Worm (Caenorhabditis elegans) whole organism, L1 larva: ENCODE data around the gene pmp-3.
A peak's percentile ranks its signal among the peaks of the same experiment; 100 is the strongest.

ENCODE experiments used
- C04F5.9 ChIP-seq: sonication (generic microtip); optimal IDR thresholded peaks from 2 replicates; lab custom pipeline; 2016; ENCODE audit warnings: missing genetic modification characterization, missing compliant biosample characterization
- C34B4.2 ChIP-seq: sonication (generic microtip); optimal IDR thresholded peaks from 2 replicates; lab custom pipeline; 2017; ENCODE audit warnings: mild to moderate bottlenecking, missing genetic modification characterization, missing compliant biosample characterization
- Y116A8C.19 ChIP-seq: sonication (generic microtip); optimal IDR thresholded peaks from 2 replicates; lab custom pipeline; 2016; ENCODE audit warnings: missing compliant biosample characterization, missing genetic modification characterization, borderline replicate concordance
- alr-1 ChIP-seq: fragments of 200-800 bp; sonication (Bioruptor generic); optimal IDR thresholded peaks from 2 replicates; lab custom pipeline; 2018; ENCODE audit warnings: borderline replicate concordance, mild to moderate bottlenecking, missing genetic modification characterization, missing compliant biosample characterization
- aly-2 ChIP-seq: fragments of 150-350 bp; optimal IDR thresholded peaks from 2 replicates; lab custom pipeline; 2014; ENCODE audit warnings: missing biosample characterization, missing genetic modification characterization
- ama-1 ChIP-seq: fragments of 150-350 bp; optimal IDR thresholded peaks from 2 replicates; lab custom pipeline; 2014
- blmp-1 ChIP-seq: fragments of 150-350 bp; optimal IDR thresholded peaks from 2 replicates; lab custom pipeline; 2014; ENCODE audit warnings: missing biosample characterization, missing genetic modification characterization
- ceh-90 ChIP-seq: sonication (generic microtip); optimal IDR thresholded peaks from 2 replicates; lab custom pipeline; 2016; ENCODE audit warnings: missing genetic modification characterization, missing compliant biosample characterization
- ces-1 ChIP-seq: fragments of 150-350 bp; optimal IDR thresholded peaks from 2 replicates; lab custom pipeline; 2014; ENCODE audit warnings: missing biosample characterization, missing genetic modification reagents, missing genetic modification characterization
- dpl-1 ChIP-seq, 3 experiments: fragments of 150-350 bp in 2 of 3; sonication (generic microtip) in 1 of 3; optimal IDR thresholded peaks; 2 replicates each; lab custom pipeline; 2014 to 2017; ENCODE audit warnings: missing biosample characterization in 3 of 3, missing genetic modification characterization in 3 of 3, missing genetic modification reagents in 3 of 3
- dsc-1 ChIP-seq: sonication (generic microtip); optimal IDR thresholded peaks from 2 replicates; lab custom pipeline; 2016; ENCODE audit warnings: mild to moderate bottlenecking, missing genetic modification characterization, missing compliant biosample characterization
- efl-1 ChIP-seq, 4 experiments: fragments of 150-350 bp; optimal IDR thresholded peaks in 3 of 4; peaks in 1 of 4; 1 replicate in 1 of 4; 2 replicates in 3 of 4; lab custom pipeline; 2014; ENCODE audit warnings: missing biosample characterization in 2 of 4, missing genetic modification characterization in 2 of 4, missing genetic modification reagents in 2 of 4
- egl-13 ChIP-seq: sonication (generic microtip); optimal IDR thresholded peaks from 2 replicates; lab custom pipeline; 2016; ENCODE audit warnings: missing genotype, missing genetic modification reagents, missing genetic modification characterization, missing compliant biosample characterization
- ets-5 ChIP-seq: fragments of 200-800 bp; sonication (Bioruptor generic); IDR thresholded peaks from 2 replicates; pipeline ENCODE4 v1.3.6; 2022; ENCODE audit warnings: missing genetic modification characterization, missing compliant biosample characterization
- fkh-10 ChIP-seq: sonication (generic microtip); optimal IDR thresholded peaks from 2 replicates; lab custom pipeline; 2017; ENCODE audit warnings: missing biosample characterization, missing genetic modification reagents, missing genetic modification characterization
- grh-1 ChIP-seq: fragments of 200-800 bp; sonication (Bioruptor generic); IDR thresholded peaks from 2 replicates; pipeline ENCODE4 v1.3.6; 2022; ENCODE audit warnings: missing genetic modification reagents, missing genetic modification characterization, missing compliant biosample characterization
- hlh-4 ChIP-seq: sonication (generic microtip); optimal IDR thresholded peaks from 2 replicates; lab custom pipeline; 2016; ENCODE audit warnings: mild to moderate bottlenecking, missing genetic modification characterization, missing compliant biosample characterization
- lin-14 ChIP-seq: fragments of 200-800 bp; sonication (Bioruptor generic); optimal IDR thresholded peaks from 2 replicates; lab custom pipeline; 2018; ENCODE audit warnings: mild to moderate bottlenecking, missing genetic modification characterization, moderate library complexity, missing compliant biosample characterization
- lin-35 ChIP-seq, 2 experiments: fragments of 150-350 bp; optimal IDR thresholded peaks; 2 replicates each; lab custom pipeline; 2014; ENCODE audit warnings: missing biosample characterization in 2 of 2, missing genetic modification characterization in 2 of 2, missing genetic modification reagents in 2 of 2
- lir-3 ChIP-seq: sonication (generic microtip); optimal IDR thresholded peaks from 2 replicates; lab custom pipeline; 2016; ENCODE audit warnings: mild to moderate bottlenecking, missing genetic modification characterization, moderate library complexity, missing compliant biosample characterization; ENCODE audit not compliant: poor library complexity
- lsy-2 ChIP-seq, 2 experiments: fragments of 150-350 bp; optimal IDR thresholded peaks; 2 replicates each; lab custom pipeline; 2014; ENCODE audit warnings: missing biosample characterization in 2 of 2, missing genetic modification characterization in 2 of 2
- mdl-1 ChIP-seq, 2 experiments: fragments of 150-350 bp; optimal IDR thresholded peaks; 2 replicates each; lab custom pipeline; 2014 to 2017; ENCODE audit warnings: missing biosample characterization in 2 of 2, missing genetic modification characterization in 2 of 2, inconsistent platforms in 1 of 2
- mep-1 ChIP-seq: fragments of 150-350 bp; optimal IDR thresholded peaks from 2 replicates; lab custom pipeline; 2014; ENCODE audit warnings: missing biosample characterization, missing genetic modification characterization
- nhr-11 ChIP-seq: fragments of 150-350 bp; optimal IDR thresholded peaks from 2 replicates; lab custom pipeline; 2014; ENCODE audit warnings: missing biosample characterization, missing genetic modification characterization
- nhr-237 ChIP-seq: fragments of 150-350 bp; optimal IDR thresholded peaks from 2 replicates; lab custom pipeline; 2014; ENCODE audit warnings: missing biosample characterization, missing genetic modification characterization
- nhr-71 ChIP-seq: sonication (generic microtip); optimal IDR thresholded peaks from 2 replicates; lab custom pipeline; 2016; ENCODE audit warnings: mild to moderate bottlenecking, missing genetic modification characterization, moderate library complexity, missing compliant biosample characterization
- nhr-77 ChIP-seq: fragments of 150-350 bp; optimal IDR thresholded peaks from 2 replicates; lab custom pipeline; 2014; ENCODE audit warnings: missing biosample characterization, missing genetic modification characterization
- pax-3 ChIP-seq: fragments of 200-800 bp; sonication (Bioruptor generic); optimal IDR thresholded peaks from 2 replicates; lab custom pipeline; 2018; ENCODE audit warnings: mild to moderate bottlenecking, missing genetic modification characterization, moderate library complexity, missing compliant biosample characterization
- snpc-4 ChIP-seq: fragments of 150-350 bp; optimal IDR thresholded peaks from 2 replicates; lab custom pipeline; 2014; ENCODE audit warnings: missing biosample characterization, missing genetic modification characterization
- snu-23 ChIP-seq: sonication (generic microtip); optimal IDR thresholded peaks from 2 replicates; lab custom pipeline; 2016; ENCODE audit warnings: missing genetic modification characterization, missing compliant biosample characterization
- sptf-1 ChIP-seq: fragments of 150-350 bp; optimal IDR thresholded peaks from 2 replicates; lab custom pipeline; 2014; ENCODE audit warnings: missing biosample characterization, missing genetic modification characterization
- sup-37 ChIP-seq: fragments of 200-800 bp; sonication (Bioruptor generic); optimal IDR thresholded peaks from 2 replicates; lab custom pipeline; 2018; ENCODE audit warnings: mild to moderate bottlenecking, missing genetic modification characterization, missing compliant biosample characterization
- swsn-7 ChIP-seq: sonication (generic microtip); optimal IDR thresholded peaks from 2 replicates; lab custom pipeline; 2016; ENCODE audit warnings: missing genetic modification characterization, missing compliant biosample characterization
- tbx-2 ChIP-seq: sonication (generic microtip); optimal IDR thresholded peaks from 2 replicates; lab custom pipeline; 2016; ENCODE audit warnings: missing genetic modification characterization, missing compliant biosample characterization
- tlp-1 ChIP-seq: fragments of 150-350 bp; optimal IDR thresholded peaks from 2 replicates; lab custom pipeline; 2014; ENCODE audit warnings: missing biosample characterization, missing genetic modification characterization
- unc-130 ChIP-seq: fragments of 150-350 bp; optimal IDR thresholded peaks from 2 replicates; lab custom pipeline; 2017; ENCODE audit warnings: missing biosample characterization, missing genetic modification characterization, inconsistent platforms
- unc-62 ChIP-seq: fragments of 150-350 bp; optimal IDR thresholded peaks from 2 replicates; lab custom pipeline; 2014; ENCODE audit warnings: missing biosample characterization, missing genetic modification reagents, missing genetic modification characterization
- unc-86 ChIP-seq: sonication (generic microtip); optimal IDR thresholded peaks from 2 replicates; lab custom pipeline; 2016; ENCODE audit warnings: missing genetic modification characterization, missing compliant biosample characterization
- unc-98 ChIP-seq: fragments of 200-800 bp; sonication (Bioruptor generic); IDR thresholded peaks from 2 replicates; pipeline ENCODE4 v1.3.6; 2022; ENCODE audit warnings: missing genetic modification characterization, missing compliant biosample characterization
- zag-1 ChIP-seq: fragments of 150-350 bp; optimal IDR thresholded peaks from 2 replicates; lab custom pipeline; 2014; ENCODE audit warnings: missing biosample characterization, missing genetic modification characterization
- ztf-4 ChIP-seq: fragments of 150-350 bp; optimal IDR thresholded peaks from 2 replicates; lab custom pipeline; 2014; ENCODE audit warnings: missing biosample characterization, missing genetic modification characterization

The pmp-3 gene

ce11 chrV:14685435-14686058, 39.0 kb downstream of the pmp-3 start, which contains the start of gene C47E8.4 (continued):
- TF ChIP-seq nhr-11 (tag; lab: Kevin White, UChicago) (peak; percentile 95), C04F5.9 (tag; lab: Kevin White, UChicago) (peak; percentile 97), grh-1 (GFP tag; lab: Robert Waterston, UW) (peak; percentile 98), snpc-4 (tag; lab: Kevin White, UChicago) (peak; percentile 89), dpl-1 (GFP tag; optimal IDR thresholded peaks at IDR 0.05; lab: Kevin White, UChicago) (peak; percentile 90), ceh-90 (peak; percentile 96), lin-14 (peak; percentile 99), ets-5 (GFP tag; lab: Robert Waterston, UW) (no peak), sptf-1 (tag; lab: Kevin White, UChicago) (no peak), blmp-1 (tag; lab: Kevin White, UChicago) (peak; percentile 80), swsn-7 (tag; lab: Kevin White, UChicago) (peak; percentile 99), unc-98 (GFP tag; lab: Robert Waterston, UW) (peak; percentile 97), fkh-10 (GFP tag; lab: Kevin White, UChicago) (peak; percentile 97), egl-13 (tag; lab: Kevin White, UChicago) (peak; percentile 99), tbx-2 (tag; lab: Kevin White, UChicago) (peak; percentile 100), Y116A8C.19 (peak; percentile 97), sup-37 (GFP tag; lab: Kevin White, UChicago) (peak; percentile 93), mep-1 (tag; lab: Kevin White, UChicago) (peak; percentile 98), unc-62 (GFP tag; lab: Kevin White, UChicago) (peak; percentile 75), alr-1 (tag; lab: Kevin White, UChicago) (no peak), nhr-237 (tag; lab: Kevin White, UChicago) (peak; percentile 96), dsc-1 (tag; lab: Kevin White, UChicago) (peak; percentile 99), C34B4.2 (tag; lab: Kevin White, UChicago) (peak; percentile 89), unc-86 (tag; lab: Kevin White, UChicago) (peak; percentile 99), unc-130 (peak; percentile 97), mdl-1 (tag; optimal IDR thresholded peaks at IDR 0.05; lab: Kevin White, UChicago) (peak in 1 of 2 experiments; percentile 90), ztf-4 (tag; lab: Kevin White, UChicago) (peak; percentile 98), pax-3 (tag; lab: Kevin White, UChicago) (peak; percentile 100), zag-1 (tag; lab: Kevin White, UChicago) (peak; percentile 93), nhr-71 (tag; lab: Kevin White, UChicago) (peak; percentile 100), tlp-1 (no peak), lin-35 (GFP tag; optimal IDR thresholded peaks at IDR 0.05; lab: Kevin White, UChicago) (peak; percentile 91 to 92), lsy-2 (tag; optimal IDR thresholded peaks at IDR 0.05; lab: Kevin White, UChicago) (peak; percentile 98), snu-23 (GFP tag; lab: Kevin White, UChicago) (peak; percentile 99), efl-1 (optimal IDR thresholded peaks at IDR 0.05; lab: Kevin White, UChicago) (peak; percentile 95), efl-1 (GFP tag; optimal IDR thresholded peaks at IDR 0.05 in 1 of 2; lab: Kevin White, UChicago) (peak; percentile 86 to 99), lir-3 (peak; percentile 99), aly-2 (tag; lab: Kevin White, UChicago) (peak; percentile 95), hlh-4 (peak; percentile 65), ces-1 (GFP tag; lab: Kevin White, UChicago) (no peak), nhr-77 (tag; lab: Kevin White, UChicago) (peak; percentile 99), ama-1 (lab: Kevin White, UChicago) (peak; percentile 88)
